Fruit fly (Drosophila melanogaster) whole organism, embryonic: Measurements from ENCODE around the gene CG31717.

Experiments
- Abd-B ChIP-seq: fragments of 200-800 bp; sonication (Bioruptor generic); optimal IDR thresholded peaks from 2 replicates; lab custom pipeline; 2018; ENCODE audit warnings: missing biosample characterization, mild to moderate bottlenecking, missing genetic modification characterization, moderate library complexity
- Ada2b ChIP-seq: fragments of 200-800 bp; sonication (Bioruptor generic); IDR thresholded peaks from 2 replicates; pipeline ENCODE4 v1.3.6; 2022; ENCODE audit warnings: missing biosample characterization, missing genetic modification characterization
- CG12104 ChIP-seq: fragments of 200-800 bp; sonication (Bioruptor generic); optimal IDR thresholded peaks from 3 replicates; lab custom pipeline; 2016; ENCODE audit warnings: missing biosample characterization, missing genetic modification characterization
- CG12942 ChIP-seq: fragments of 200-800 bp; sonication (Bioruptor generic); optimal IDR thresholded peaks from 3 replicates; lab custom pipeline; 2016; ENCODE audit warnings: missing biosample characterization, missing genetic modification characterization
- CG15011 ChIP-seq: fragments of 200-800 bp; sonication (Bioruptor generic); optimal IDR thresholded peaks from 3 replicates; lab custom pipeline; 2018; ENCODE audit warnings: missing biosample characterization, mild to moderate bottlenecking, missing genetic modification characterization
- CG15073 ChIP-seq: fragments of 200-800 bp; sonication (Bioruptor generic); optimal IDR thresholded peaks from 2 replicates; lab custom pipeline; 2016; ENCODE audit warnings: missing biosample characterization, missing genetic modification characterization
- CG15696 ChIP-seq: fragments of 200-800 bp; sonication (Bioruptor generic); optimal IDR thresholded peaks from 2 replicates; lab custom pipeline; 2019; ENCODE audit warnings: missing biosample characterization, mild to moderate bottlenecking, missing genetic modification characterization, moderate library complexity
- CG1603 ChIP-seq: fragments of 200-800 bp; sonication (Bioruptor generic); optimal IDR thresholded peaks from 2 replicates; lab custom pipeline; 2019; ENCODE audit warnings: missing biosample characterization, mild to moderate bottlenecking, missing genetic modification characterization, moderate library complexity
- CG16813 ChIP-seq: fragments of 200-800 bp; sonication (Bioruptor generic); IDR thresholded peaks from 3 replicates; pipeline ENCODE4 v1.3.6; 2022; ENCODE audit warnings: missing biosample characterization, missing genetic modification characterization; ENCODE audit not compliant: partially characterized antibody
- CG1792 ChIP-seq: fragments of 200-800 bp; sonication (Bioruptor generic); optimal IDR thresholded peaks from 2 replicates; lab custom pipeline; 2016; ENCODE audit warnings: missing biosample characterization, missing genetic modification characterization
- CG2129 ChIP-seq: fragments of 200-800 bp; sonication (Bioruptor generic); IDR thresholded peaks from 2 replicates; pipeline ENCODE4 v1.3.6; 2022; ENCODE audit warnings: missing biosample characterization, missing genetic modification characterization; ENCODE audit not compliant: partially characterized antibody
- CG3281 ChIP-seq: fragments of 200-800 bp; sonication (Bioruptor generic); optimal IDR thresholded peaks from 3 replicates; lab custom pipeline; 2017; ENCODE audit warnings: missing biosample characterization, mild to moderate bottlenecking, missing genetic modification characterization
- CG34376 ChIP-seq: fragments of 200-800 bp; sonication (Bioruptor generic); optimal IDR thresholded peaks from 2 replicates; lab custom pipeline; 2018; ENCODE audit warnings: missing biosample characterization, mild to moderate bottlenecking, missing genetic modification characterization
- CG3726 ChIP-seq: fragments of 200-800 bp; sonication (Bioruptor generic); IDR thresholded peaks from 3 replicates; pipeline ENCODE4, ENCODE4 v1.3.6; 2022; ENCODE audit warnings: missing biosample characterization, missing genetic modification characterization
- CG6254 ChIP-seq: fragments of 200-800 bp; sonication (Bioruptor generic); optimal IDR thresholded peaks from 3 replicates; lab custom pipeline; 2017; ENCODE audit warnings: mild to moderate bottlenecking, missing biosample characterization, missing genetic modification reagents, missing genetic modification characterization
- CG6272 ChIP-seq: fragments of 200-800 bp; sonication (Bioruptor generic); IDR thresholded peaks from 2 replicates; pipeline ENCODE4 v1.3.6; 2022; ENCODE audit warnings: missing biosample characterization, missing genetic modification characterization
- CG6765 ChIP-seq: fragments of 200-800 bp; sonication (Bioruptor generic); optimal IDR thresholded peaks from 3 replicates; lab custom pipeline; 2017; ENCODE audit warnings: missing biosample characterization, mild to moderate bottlenecking, missing genetic modification characterization
- CG7839 ChIP-seq: fragments of 200-800 bp; sonication (Bioruptor generic); optimal IDR thresholded peaks from 3 replicates; lab custom pipeline; 2018; ENCODE audit warnings: missing biosample characterization, mild to moderate bottlenecking, missing genetic modification characterization, moderate library complexity
- CG8359 ChIP-seq: fragments of 200-800 bp; sonication (Bioruptor generic); optimal IDR thresholded peaks from 2 replicates; lab custom pipeline; 2017; ENCODE audit warnings: missing biosample characterization, mild to moderate bottlenecking, missing genetic modification characterization, borderline replicate concordance
- CG9876 ChIP-seq: fragments of 200-800 bp; sonication (Bioruptor generic); optimal IDR thresholded peaks from 2 replicates; lab custom pipeline; 2016; ENCODE audit warnings: missing biosample characterization, missing genetic modification characterization
- Chrac-16 ChIP-seq: fragments of 200-800 bp; sonication (Bioruptor generic); optimal IDR thresholded peaks from 3 replicates; lab custom pipeline; 2016; ENCODE audit warnings: missing biosample characterization, missing genetic modification characterization
- Dbx ChIP-seq: fragments of 200-800 bp; sonication (Bioruptor generic); IDR thresholded peaks from 3 replicates; pipeline ENCODE4 v1.3.6; 2022; ENCODE audit warnings: missing biosample characterization, missing genetic modification characterization
- Deaf1 ChIP-seq: fragments of 200-800 bp; optimal IDR thresholded peaks from 3 replicates; lab custom pipeline; 2019; ENCODE audit warnings: missing biosample characterization, mild to moderate bottlenecking, missing genetic modification characterization, moderate library complexity
- Dek ChIP-seq: fragments of 200-800 bp; sonication (Bioruptor generic); optimal IDR thresholded peaks from 3 replicates; lab custom pipeline; 2019; ENCODE audit warnings: missing biosample characterization, mild to moderate bottlenecking, missing genetic modification characterization, moderate library complexity
- E2f2 ChIP-seq: fragments of 200-800 bp; sonication (Bioruptor generic); IDR thresholded peaks from 2 replicates; pipeline ENCODE4 v1.3.6; 2022; ENCODE audit warnings: missing biosample characterization, missing genetic modification characterization
- Fer1 ChIP-seq: fragments of 200-800 bp; sonication (Bioruptor generic); optimal IDR thresholded peaks from 2 replicates; lab custom pipeline; 2017; ENCODE audit warnings: missing biosample characterization, mild to moderate bottlenecking, missing genetic modification characterization
- Fer2 ChIP-seq: fragments of 200-800 bp; sonication (Bioruptor generic); optimal IDR thresholded peaks from 2 replicates; lab custom pipeline; 2018; ENCODE audit warnings: missing biosample characterization, mild to moderate bottlenecking, missing genetic modification characterization, moderate library complexity
- Hr39 ChIP-seq: fragments of >200 bp; optimal IDR thresholded peaks from 2 replicates; lab custom pipeline; 2017
- Hsf ChIP-seq: fragments of 200-800 bp; sonication (Bioruptor generic); optimal IDR thresholded peaks from 3 replicates; lab custom pipeline; 2016; ENCODE audit warnings: missing biosample characterization, missing genetic modification characterization
- Mes4 ChIP-seq: fragments of 200-800 bp; sonication (Bioruptor generic); optimal IDR thresholded peaks from 2 replicates; lab custom pipeline; 2016; ENCODE audit warnings: missing biosample characterization, missing genetic modification characterization
- NC2β ChIP-seq: fragments of 200-800 bp; sonication (Bioruptor generic); optimal IDR thresholded peaks from 2 replicates; lab custom pipeline; 2016; ENCODE audit warnings: missing biosample characterization, missing genetic modification characterization
- Rfx ChIP-seq: fragments of 200-800 bp; sonication (Bioruptor generic); IDR thresholded peaks from 2 replicates; pipeline ENCODE4 v1.3.6; 2022; ENCODE audit warnings: missing biosample characterization, missing genetic modification characterization
- Taf1 ChIP-seq: fragments of 200-800 bp; sonication (Bioruptor generic); IDR thresholded peaks from 2 replicates; pipeline ENCODE4 v1.3.6; 2022; ENCODE audit warnings: missing biosample characterization, missing genetic modification characterization
- Tbp ChIP-seq: fragments of >200 bp; optimal IDR thresholded peaks from 2 replicates; lab custom pipeline; 2018; ENCODE audit warnings: missing biosample characterization, missing genetic modification characterization
- al ChIP-seq: fragments of 200-800 bp; sonication (Bioruptor generic); IDR thresholded peaks from 2 replicates; pipeline ENCODE4 v1.3.6; 2022; ENCODE audit warnings: missing biosample characterization, missing genetic modification characterization
- amos ChIP-seq: fragments of 200-800 bp; sonication (Bioruptor generic); IDR thresholded peaks from 2 replicates; pipeline ENCODE4 v1.3.6; 2022; ENCODE audit warnings: missing biosample characterization, missing genetic modification characterization; ENCODE audit not compliant: partially characterized antibody
- ara ChIP-seq: fragments of 200-800 bp; sonication (Bioruptor generic); IDR thresholded peaks from 2 replicates; pipeline ENCODE4 v1.3.6; 2022; ENCODE audit warnings: missing biosample characterization, missing genetic modification characterization
- bigmax ChIP-seq: fragments of 200-800 bp; sonication (Bioruptor generic); optimal IDR thresholded peaks from 2 replicates; lab custom pipeline; 2018; ENCODE audit warnings: missing biosample characterization, mild to moderate bottlenecking, missing genetic modification characterization
- crc ChIP-seq: fragments of 200-800 bp; sonication (Bioruptor generic); optimal IDR thresholded peaks from 2 replicates; lab custom pipeline; 2016; ENCODE audit warnings: missing biosample characterization, missing genetic modification characterization
- ems ChIP-seq: fragments of 200-800 bp; sonication (Bioruptor generic); optimal IDR thresholded peaks from 3 replicates; lab custom pipeline; 2016; ENCODE audit warnings: missing biosample characterization, missing genetic modification characterization
- fru ChIP-seq: fragments of >200 bp; optimal IDR thresholded peaks from 2 replicates; lab custom pipeline; 2017
- gem ChIP-seq: fragments of 200-800 bp; sonication (Bioruptor generic); optimal IDR thresholded peaks from 2 replicates; lab custom pipeline; 2019; ENCODE audit warnings: missing biosample characterization, mild to moderate bottlenecking, missing genetic modification characterization, moderate library complexity
- jing ChIP-seq: fragments of 200-800 bp; sonication (Bioruptor generic); optimal IDR thresholded peaks from 2 replicates; lab custom pipeline; 2018; ENCODE audit warnings: missing biosample characterization, mild to moderate bottlenecking, missing genetic modification characterization
- oc ChIP-seq: fragments of 200-800 bp; sonication (Bioruptor generic); optimal IDR thresholded peaks from 2 replicates; lab custom pipeline; 2018; ENCODE audit warnings: missing biosample characterization, mild to moderate bottlenecking, missing genetic modification characterization, moderate library complexity
- p53 ChIP-seq: fragments of 200-800 bp; sonication (Bioruptor generic); optimal IDR thresholded peaks from 2 replicates; lab custom pipeline; 2016; ENCODE audit warnings: missing biosample characterization, missing genetic modification characterization
- phol ChIP-seq: fragments of 200-800 bp; sonication (Bioruptor generic); optimal IDR thresholded peaks from 3 replicates; lab custom pipeline; 2018; ENCODE audit warnings: missing biosample characterization, mild to moderate bottlenecking, missing genetic modification characterization, moderate library complexity
- repo ChIP-seq: fragments of 200-800 bp; sonication (Bioruptor generic); optimal IDR thresholded peaks from 2 replicates; lab custom pipeline; 2016; ENCODE audit warnings: missing biosample characterization, missing genetic modification characterization
- sc ChIP-seq, 3 experiments: fragments of >200 bp in 2 of 3; fragments of 200-800 bp in 1 of 3; sonication (Bioruptor generic) in 1 of 3; optimal IDR thresholded peaks; 2 replicates in 2 of 3; 3 replicates in 1 of 3; lab custom pipeline; 2017; ENCODE audit warnings: mild to moderate bottlenecking in 1 of 3, missing biosample characterization in 1 of 3, missing genetic modification characterization in 1 of 3, missing genetic modification reagents in 1 of 3
- sens ChIP-seq: fragments of 200-800 bp; sonication (Bioruptor generic); peaks from one replicate; lab custom pipeline; 2016; ENCODE audit warnings: missing biosample characterization, missing genetic modification characterization
- shn ChIP-seq: fragments of 200-800 bp; sonication (Bioruptor generic); optimal IDR thresholded peaks from 3 replicates; lab custom pipeline; 2016; ENCODE audit warnings: missing biosample characterization, missing genetic modification characterization
- tx ChIP-seq: fragments of 200-800 bp; sonication (Bioruptor generic); optimal IDR thresholded peaks from 2 replicates; lab custom pipeline; 2016; ENCODE audit warnings: missing biosample characterization, missing genetic modification characterization

The CG31717 gene

DNA sequence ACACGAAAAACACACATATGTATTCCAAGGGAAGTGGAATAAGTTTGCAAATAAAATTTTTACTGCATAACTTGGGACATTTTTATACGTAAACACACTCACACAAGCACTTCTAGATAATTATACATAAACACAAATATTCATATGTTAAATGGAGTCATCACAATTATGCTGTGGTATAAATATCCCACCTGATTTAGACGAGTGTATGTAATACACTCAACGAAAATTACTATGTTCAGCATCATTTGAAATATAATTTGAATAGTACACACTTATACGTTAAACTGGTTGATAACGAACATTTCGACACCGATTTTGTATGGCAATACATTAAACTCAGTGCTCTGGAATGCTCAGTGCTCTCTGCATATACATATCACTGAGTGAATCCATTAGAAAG lies 19.4 kb upstream of the CG31717 start (continued):
- TF ChIP-seq Rfx (GFP tag; lab: Robert Waterston, UW) = peak; percentile 62; the same call in 1 of the 2 replicates
- TF ChIP-seq CG6272 = no peak
- no peak for TF ChIP-seq CG34376 (GFP tag; lab: Kevin White, UChicago)
- 0 out of 3 replicates have a peak, but pooled peaks have one; percentile 51 for TF ChIP-seq Dbx
- peak; percentile 31 for TF ChIP-seq Fer1 (GFP tag; lab: Kevin White, UChicago)
- TF ChIP-seq crc (GFP tag; lab: Kevin White, UChicago) = no peak
- TF ChIP-seq CG3281 (GFP tag; lab: Kevin White, UChicago) = peak; percentile 36
- no peak for TF ChIP-seq CG6765
- TF ChIP-seq CG9876 (GFP tag; lab: Kevin White, UChicago) = no peak
- TF ChIP-seq CG15696 (tag; lab: Kevin White, UChicago) = no peak
- no peak for TF ChIP-seq sc (optimal IDR thresholded peaks at IDR 0.05; lab: Kevin White, UChicago)
- no peak for TF ChIP-seq sc (GFP tag; optimal IDR thresholded peaks at IDR 0.05; lab: Kevin White, UChicago)
- no peak for TF ChIP-seq al (GFP tag; lab: Robert Waterston, UW)
- TF ChIP-seq CG8359 (GFP tag; lab: Kevin White, UChicago) = no peak
- no peak for TF ChIP-seq CG15011 (GFP tag; lab: Kevin White, UChicago)
- TF ChIP-seq CG15073 = no peak
- TF ChIP-seq CG12942 = no peak
- TF ChIP-seq jing (GFP tag; lab: Kevin White, UChicago) = no peak
- no peak for TF ChIP-seq repo (GFP tag; lab: Kevin White, UChicago)
- TF ChIP-seq Taf1 (GFP tag; lab: Robert Waterston, UW) = no peak
- peak; percentile 11 for TF ChIP-seq CG1792
- TF ChIP-seq CG12104 (GFP tag; lab: Kevin White, UChicago) = peak; percentile 8
- no peak for TF ChIP-seq Deaf1 (tag; lab: Kevin White, UChicago)
- no peak for TF ChIP-seq amos (GFP tag; lab: Robert Waterston, UW)
- TF ChIP-seq NC2β (GFP tag; lab: Kevin White, UChicago) = no peak
- no peak for TF ChIP-seq Mes4 (GFP tag; lab: Kevin White, UChicago)
- TF ChIP-seq Chrac-16 (GFP tag; lab: Kevin White, UChicago) = no peak
- TF ChIP-seq Dek (tag; lab: Kevin White, UChicago) = no peak
- TF ChIP-seq phol (tag; lab: Kevin White, UChicago) = no peak
- TF ChIP-seq Hsf (GFP tag; lab: Kevin White, UChicago) = no peak
- peak; percentile 82 for TF ChIP-seq sens
- TF ChIP-seq CG16813 = no peak
- TF ChIP-seq Abd-B (GFP tag; lab: Kevin White, UChicago) = no peak
- no peak for TF ChIP-seq Tbp (GFP tag; lab: Kevin White, UChicago)
- no peak for TF ChIP-seq ara (GFP tag; lab: Robert Waterston, UW)
- no peak for TF ChIP-seq tx (GFP tag; lab: Kevin White, UChicago)
- TF ChIP-seq CG6254 = no peak
- TF ChIP-seq Fer2 (tag; lab: Kevin White, UChicago) = no peak
- TF ChIP-seq E2f2 (GFP tag; lab: Robert Waterston, UW) = peak; percentile 21; the same call in 1 of the 2 replicates
- TF ChIP-seq p53 (GFP tag; lab: Kevin White, UChicago) = no peak
- peak; percentile 40 for TF ChIP-seq shn (GFP tag; lab: Kevin White, UChicago)
- TF ChIP-seq ems (GFP tag; lab: Kevin White, UChicago) = no peak
- TF ChIP-seq fru (lab: Kevin White, UChicago) = no peak
- no peak for TF ChIP-seq oc (tag; lab: Kevin White, UChicago)
- TF ChIP-seq CG7839 (tag; lab: Kevin White, UChicago) = no peak
- TF ChIP-seq bigmax (GFP tag; lab: Kevin White, UChicago) = no peak
- TF ChIP-seq CG1603 (tag; lab: Kevin White, UChicago) = no peak
- no peak for TF ChIP-seq CG2129 (GFP tag; lab: Robert Waterston, UW)
- no peak for TF ChIP-seq Hr39 (lab: Kevin White, UChicago)
- peak; percentile 46 for TF ChIP-seq gem
- TF ChIP-seq CG3726 = no peak
- TF ChIP-seq Ada2b (GFP tag; lab: Robert Waterston, UW) = no peak; the same call in 1 of the 2 replicates
